Fruit fly (Drosophila melanogaster) whole organism, adult: Measurements from ENCODE around the gene CG14535.

Source experiments
- CG11617 ChIP-seq: fragments of 200-800 bp; sonication (Bioruptor generic); optimal IDR thresholded peaks from 2 replicates; lab custom pipeline; 2017; ENCODE audit warnings: mild to moderate bottlenecking, missing biosample characterization, missing genetic modification reagents, missing genetic modification characterization
- CG12768 ChIP-seq: fragments of 200-800 bp; sonication (Bioruptor generic); optimal IDR thresholded peaks from 2 replicates; lab custom pipeline; 2017; ENCODE audit warnings: missing biosample characterization, missing genetic modification characterization, mild to moderate bottlenecking, moderate library complexity, missing genetic modification reagents
- CG14711 ChIP-seq: fragments of 200-800 bp; sonication (Bioruptor generic); optimal IDR thresholded peaks from 2 replicates; lab custom pipeline; 2018; ENCODE audit warnings: missing biosample characterization, mild to moderate bottlenecking, missing genetic modification characterization, moderate library complexity
- CG1620 ChIP-seq: fragments of 200-800 bp; sonication (Bioruptor generic); optimal IDR thresholded peaks from 2 replicates; lab custom pipeline; 2016; ENCODE audit warnings: missing biosample characterization, missing genetic modification characterization
- CG33017 ChIP-seq: fragments of 200-800 bp; sonication (Bioruptor generic); optimal IDR thresholded peaks from 2 replicates; lab custom pipeline; 2018; ENCODE audit warnings: missing biosample characterization, mild to moderate bottlenecking, missing genetic modification characterization, moderate library complexity
- CG5204 ChIP-seq: fragments of 200-800 bp; sonication (Bioruptor generic); optimal IDR thresholded peaks from 2 replicates; lab custom pipeline; 2016; ENCODE audit warnings: missing biosample characterization, missing genetic modification characterization
- CG7045 ChIP-seq: fragments of 200-800 bp; sonication (Bioruptor generic); optimal IDR thresholded peaks from 2 replicates; lab custom pipeline; 2017; ENCODE audit warnings: missing biosample characterization, mild to moderate bottlenecking, missing genetic modification characterization
- CG7101 ChIP-seq: fragments of 200-800 bp; sonication (Bioruptor generic); optimal IDR thresholded peaks from 2 replicates; lab custom pipeline; 2018; ENCODE audit warnings: missing biosample characterization, mild to moderate bottlenecking, missing genetic modification characterization, moderate library complexity
- Clk ChIP-seq: fragments of 200-800 bp; sonication (Bioruptor generic); optimal IDR thresholded peaks from 2 replicates; lab custom pipeline; 2017; ENCODE audit warnings: missing biosample characterization, missing genetic modification characterization
- Crg-1 ChIP-seq: fragments of 200-800 bp; sonication (Bioruptor generic); optimal IDR thresholded peaks from 2 replicates; lab custom pipeline; 2016; ENCODE audit warnings: missing biosample characterization, missing genetic modification characterization
- Hr96 ChIP-seq: fragments of 200-800 bp; sonication (Bioruptor generic); optimal IDR thresholded peaks from 2 replicates; lab custom pipeline; 2016; ENCODE audit warnings: missing biosample characterization, missing genetic modification characterization
- Mnt ChIP-seq: fragments of 200-800 bp; sonication (Bioruptor generic); optimal IDR thresholded peaks from 2 replicates; lab custom pipeline; 2016; ENCODE audit warnings: missing biosample characterization, mild to moderate bottlenecking, missing genetic modification characterization
- bab1 ChIP-seq: fragments of 200-800 bp; sonication (Bioruptor generic); optimal IDR thresholded peaks from 3 replicates; lab custom pipeline; 2019; ENCODE audit warnings: missing biosample characterization, mild to moderate bottlenecking, missing genetic modification characterization, moderate library complexity
- cic ChIP-seq: fragments of 200-800 bp; sonication (Bioruptor generic); optimal IDR thresholded peaks from 2 replicates; lab custom pipeline; 2017; ENCODE audit warnings: missing biosample characterization, mild to moderate bottlenecking, missing genetic modification characterization, moderate library complexity
- cnc ChIP-seq, 2 experiments: fragments of >200 bp; optimal IDR thresholded peaks; 2 replicates each; lab custom pipeline; 2017
- kay ChIP-seq: fragments of 200-800 bp; sonication (Bioruptor generic); peaks from one replicate; lab custom pipeline; 2016; ENCODE audit warnings: missing biosample characterization, missing genetic modification characterization, borderline replicate concordance
- ovo ChIP-seq: fragments of 200-800 bp; sonication (Bioruptor generic); optimal IDR thresholded peaks from 2 replicates; lab custom pipeline; 2016; ENCODE audit warnings: missing biosample characterization, missing genetic modification characterization
- pad ChIP-seq: fragments of 200-800 bp; sonication (Bioruptor generic); optimal IDR thresholded peaks from 3 replicates; lab custom pipeline; 2017; ENCODE audit warnings: missing biosample characterization, missing genetic modification characterization, mild to moderate bottlenecking, moderate library complexity, missing genetic modification reagents
- tj ChIP-seq: fragments of 200-800 bp; sonication (Bioruptor generic); optimal IDR thresholded peaks from 3 replicates; lab custom pipeline; 2017; ENCODE audit warnings: missing biosample characterization, mild to moderate bottlenecking, missing genetic modification characterization, moderate library complexity
- toe ChIP-seq: fragments of 200-800 bp; sonication (Bioruptor generic); optimal IDR thresholded peaks from 2 replicates; lab custom pipeline; 2016; ENCODE audit warnings: missing biosample characterization, missing genetic modification characterization

The CG14535 gene

DNA sequence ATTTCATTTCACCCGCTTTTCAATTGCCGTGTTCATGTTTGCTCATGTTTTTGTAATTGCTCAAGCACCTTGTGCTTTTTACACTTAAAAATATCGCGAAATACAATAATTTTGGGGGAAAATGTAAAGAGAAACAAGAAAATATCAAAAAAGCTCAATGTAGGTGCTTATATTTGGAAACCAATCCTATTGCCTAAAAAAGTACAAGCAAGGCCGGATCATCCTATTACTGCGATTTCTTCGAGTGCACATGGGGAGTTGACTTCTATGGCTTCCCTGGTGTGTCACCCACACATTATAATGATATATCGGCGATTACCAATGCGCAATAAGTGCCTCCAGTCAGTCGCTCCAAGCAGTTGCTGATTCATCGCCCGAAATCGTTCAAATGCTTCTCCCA lies 14.0 kb downstream of the CG14535 start:
- TF ChIP-seq CG12768 (no peak), tj (GFP tag; lab: Kevin White, UChicago) (no peak), Clk (GFP tag; lab: Kevin White, UChicago) (no peak), CG7045 (GFP tag; lab: Kevin White, UChicago) (no peak), Crg-1 (GFP tag; lab: Kevin White, UChicago) (no peak), ovo (GFP tag; lab: Kevin White, UChicago) (no peak), cic (no peak), CG14711 (tag; lab: Kevin White, UChicago) (no peak), CG33017 (no peak), kay (GFP tag; lab: Kevin White, UChicago) (no peak), Mnt (no peak), CG5204 (GFP tag; lab: Kevin White, UChicago) (no peak), toe (GFP tag; lab: Kevin White, UChicago) (no peak), CG11617 (no peak), Hr96 (GFP tag; lab: Kevin White, UChicago) (no peak), CG7101 (tag; lab: Kevin White, UChicago) (no peak), pad (GFP tag; lab: Kevin White, UChicago) (no peak), cnc (optimal IDR thresholded peaks at IDR 0.05; lab: Kevin White, UChicago) (no peak), CG1620 (GFP tag; lab: Kevin White, UChicago) (no peak), bab1 (GFP tag; lab: Kevin White, UChicago) (no peak)

DNA sequence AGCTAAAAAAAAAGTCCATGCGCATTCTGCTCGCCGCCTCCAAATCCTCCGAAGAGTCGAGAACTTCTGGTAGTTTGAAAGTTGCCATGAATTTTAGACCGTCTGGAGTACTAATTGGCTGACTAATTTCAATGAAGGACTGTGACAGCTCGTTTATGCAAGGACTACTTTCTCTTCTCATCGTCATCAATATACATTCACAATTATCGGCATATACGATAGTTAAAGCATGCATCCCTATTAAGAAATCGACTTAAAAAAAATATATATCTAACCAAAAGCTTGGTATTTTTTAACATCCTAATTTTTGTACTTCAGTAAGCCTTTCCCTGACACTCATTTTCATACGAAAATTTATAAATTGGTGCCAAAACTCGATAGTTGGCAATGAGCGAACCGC lies 15.1 kb downstream of the CG14535 start, which contains the start of gene CG14537:
Gene CG14537, plus strand, starts transcription at position 301 of the 400 bp plus-strand sequence.
- TF ChIP-seq pad (GFP tag; lab: Kevin White, UChicago), result no peak
- no peak for TF ChIP-seq ovo (GFP tag; lab: Kevin White, UChicago)

DNA sequence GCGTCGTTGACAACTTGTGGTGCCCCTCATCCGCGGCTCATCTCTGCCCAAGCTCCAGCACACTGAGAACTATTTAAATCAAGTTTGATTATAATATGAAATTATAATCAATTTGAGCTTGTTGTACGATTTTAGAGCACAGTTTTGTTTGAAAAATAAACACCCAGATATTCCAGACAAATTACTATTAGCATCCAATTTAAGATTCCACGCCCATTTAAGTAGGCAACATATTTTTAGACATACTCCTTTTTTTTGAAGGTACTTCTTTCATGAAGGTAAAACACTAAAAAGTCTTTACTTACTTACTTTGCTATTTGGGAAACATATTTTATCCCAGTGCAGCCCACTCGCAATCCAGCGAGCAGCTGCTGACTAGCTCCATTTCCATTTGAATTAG lies 17.3 kb downstream of the CG14535 start:
- TF ChIP-seq CG1620 (GFP tag; lab: Kevin White, UChicago) (no peak), cic (no peak), toe (GFP tag; lab: Kevin White, UChicago) (no peak)

DNA sequence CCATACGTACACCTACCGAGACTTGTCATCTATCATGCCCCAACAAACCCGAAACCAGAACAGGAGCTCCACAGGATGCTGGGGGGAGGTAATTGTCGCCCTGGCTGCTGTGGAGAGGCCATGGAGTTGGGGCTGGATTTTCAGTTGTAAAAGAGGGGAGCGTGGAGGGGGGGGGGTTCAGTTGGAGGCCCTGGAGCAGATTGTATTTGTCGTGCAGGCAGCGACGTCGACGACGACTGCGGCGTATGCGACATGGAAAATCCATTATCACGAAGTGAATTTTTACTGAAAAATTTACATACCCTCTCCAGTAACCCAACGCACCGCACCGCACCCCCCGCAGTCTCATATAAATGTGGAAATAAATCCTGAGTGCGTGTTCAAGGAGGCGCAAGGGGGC lies 21.6 kb downstream of the CG14535 start:
- TF ChIP-seq CG14711 (tag; lab: Kevin White, UChicago), result no peak
- no peak for TF ChIP-seq cic
- no peak for TF ChIP-seq toe (GFP tag; lab: Kevin White, UChicago)
- TF ChIP-seq Clk (GFP tag; lab: Kevin White, UChicago), result no peak
- TF ChIP-seq tj (GFP tag; lab: Kevin White, UChicago), result no peak
- TF ChIP-seq kay (GFP tag; lab: Kevin White, UChicago), result no peak

DNA sequence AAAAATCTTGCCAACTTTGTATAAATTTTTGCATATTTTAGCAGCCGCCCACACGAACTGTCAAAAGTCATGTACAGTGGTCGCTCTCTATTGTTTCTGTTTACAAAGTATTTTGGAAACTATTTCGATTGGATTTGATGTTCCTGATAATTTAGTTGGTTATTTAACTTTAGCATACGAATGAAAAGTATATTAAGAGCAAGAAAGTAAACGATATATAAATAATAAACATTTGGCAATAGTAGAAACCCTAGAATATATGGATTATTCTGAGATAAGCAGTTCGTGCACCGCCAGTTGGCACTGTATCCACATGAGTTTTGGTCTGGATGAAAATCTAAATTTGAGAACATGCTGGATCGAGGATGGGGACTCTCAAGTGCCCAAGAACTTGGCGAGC lies 22.0 kb downstream of the CG14535 start:
- peak; percentile 1 for TF ChIP-seq Hr96 (GFP tag; lab: Kevin White, UChicago)
- TF ChIP-seq CG12768, result no peak

DNA sequence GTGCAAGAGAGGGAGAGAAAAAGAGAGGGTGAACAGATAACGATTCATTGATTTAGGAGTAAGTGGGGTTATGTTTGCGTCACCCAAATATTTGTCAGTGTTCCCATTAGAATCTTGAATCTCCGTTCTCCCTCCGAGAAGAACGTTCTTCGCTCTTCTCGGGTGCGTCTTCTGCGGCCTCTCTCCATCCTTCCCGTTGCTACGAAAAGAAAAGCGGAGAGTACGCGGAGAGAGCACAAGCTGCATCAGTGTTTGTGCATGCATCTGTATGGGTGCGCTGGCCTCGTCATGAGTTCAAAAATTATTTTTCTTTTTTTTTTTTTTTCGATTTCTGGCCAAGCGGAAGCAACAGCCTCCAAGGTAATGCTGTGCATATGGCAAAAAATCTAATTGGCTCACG lies 26.4 kb downstream of the CG14535 start:
- no peak for TF ChIP-seq Clk (GFP tag; lab: Kevin White, UChicago)
- TF ChIP-seq CG5204 (GFP tag; lab: Kevin White, UChicago), result no peak
- TF ChIP-seq CG33017, result peak; percentile 3

DNA sequence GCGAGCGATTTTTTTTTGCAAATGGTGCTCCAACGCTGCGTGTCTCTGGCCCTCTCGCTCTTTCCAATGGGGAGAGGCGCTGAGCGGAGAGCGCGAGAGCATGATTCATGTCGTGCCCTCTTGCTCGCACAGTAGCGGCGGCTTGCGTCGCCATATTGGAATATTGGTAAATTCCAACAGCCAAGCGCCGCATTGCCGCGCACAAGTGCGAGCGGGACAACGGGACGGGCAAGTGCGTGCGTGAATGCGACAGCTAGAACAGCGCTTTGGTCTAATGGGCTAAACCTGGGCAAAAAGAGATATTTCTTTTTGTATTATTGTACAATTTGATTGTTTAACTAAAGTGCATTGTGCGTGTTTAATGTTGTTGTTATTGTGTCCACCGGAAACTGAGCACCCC lies 27.0 kb downstream of the CG14535 start:
- peak; percentile 39 for TF ChIP-seq cic
- no peak for TF ChIP-seq CG7101 (tag; lab: Kevin White, UChicago)
- no peak for TF ChIP-seq toe (GFP tag; lab: Kevin White, UChicago)
- TF ChIP-seq ovo (GFP tag; lab: Kevin White, UChicago), result peak; percentile 57
- TF ChIP-seq CG12768, result peak; percentile 50
- TF ChIP-seq CG7045 (GFP tag; lab: Kevin White, UChicago), result peak; percentile 19
- TF ChIP-seq cnc (optimal IDR thresholded peaks at IDR 0.05; lab: Kevin White, UChicago), result no peak
- peak; percentile 26 for TF ChIP-seq Hr96 (GFP tag; lab: Kevin White, UChicago)
- peak; percentile 34 for TF ChIP-seq tj (GFP tag; lab: Kevin White, UChicago)
- peak; percentile 45 for TF ChIP-seq Clk (GFP tag; lab: Kevin White, UChicago)
- peak; percentile 50 for TF ChIP-seq Mnt
- no peak for TF ChIP-seq CG33017
- TF ChIP-seq kay (GFP tag; lab: Kevin White, UChicago), result peak; percentile 100
- TF ChIP-seq pad (GFP tag; lab: Kevin White, UChicago), result peak; percentile 81
